Fruit fly (Drosophila melanogaster) Kc167 (cell line): ENCODE measurements around the gene GABA-B-R2.

ENCODE experiments used
- h ChIP-seq: fragments of >200 bp; optimal IDR thresholded peaks from 3 replicates; lab custom pipeline; 2018; ENCODE audit warnings: missing external identifiers
- insv ChIP-seq: fragments of >200 bp; optimal IDR thresholded peaks from 3 replicates; lab custom pipeline; 2018; ENCODE audit warnings: missing external identifiers

DNA sequence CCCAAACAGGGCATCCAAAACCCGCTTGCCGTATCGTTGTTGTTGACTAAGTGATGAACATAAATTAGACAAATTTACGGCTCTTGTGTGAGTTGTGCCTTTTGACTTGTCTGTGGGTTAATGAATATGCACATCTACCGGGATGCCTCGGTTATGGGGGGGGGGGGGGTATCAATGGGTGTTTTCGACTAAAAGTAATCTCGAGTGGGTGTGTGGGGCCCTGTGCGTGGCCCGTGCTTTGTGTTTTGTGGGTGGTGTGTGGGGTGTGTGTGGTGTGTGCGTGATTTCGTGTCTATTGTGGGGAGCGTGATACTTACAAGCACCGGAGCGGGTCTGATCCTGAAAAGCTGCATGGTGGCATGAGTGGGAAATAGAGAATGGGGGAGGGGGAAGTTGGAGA lies 14.8 kb upstream of the GABA-B-R2 start:
- TF ChIP-seq insv (lab: Kevin White, UChicago) = no peak
- TF ChIP-seq h (lab: Kevin White, UChicago) = no peak
